Fruit fly (Drosophila melanogaster) whole organism: ENCODE measurements around the gene Taf7.
A peak's percentile ranks its signal among the peaks of the same experiment; 100 is the strongest.

Source experiments
- CG8478 ChIP-seq: fragments of >200 bp; optimal IDR thresholded peaks from 2 replicates; lab custom pipeline; 2018; ENCODE audit warnings: inconsistent platforms
- Dll ChIP-seq: fragments of >200 bp; optimal IDR thresholded peaks from 2 replicates; lab custom pipeline; 2017
- EcR ChIP-seq, 2 experiments: fragments of >200 bp; optimal IDR thresholded peaks; 2 replicates each; lab custom pipeline; 2017; ENCODE audit warnings: missing biosample characterization in 2 of 2, missing genetic modification characterization in 2 of 2, missing genetic modification reagents in 2 of 2
- pan ChIP-seq: fragments of >200 bp; optimal IDR thresholded peaks from 2 replicates; lab custom pipeline; 2017
- psq ChIP-seq: fragments of >200 bp; optimal IDR thresholded peaks from 2 replicates; lab custom pipeline; 2017
- usp ChIP-seq: fragments of >200 bp; optimal IDR thresholded peaks from 2 replicates; lab custom pipeline; 2017; ENCODE audit warnings: missing biosample characterization, missing genetic modification characterization, mixed read lengths

Taf7 gene

DNA sequence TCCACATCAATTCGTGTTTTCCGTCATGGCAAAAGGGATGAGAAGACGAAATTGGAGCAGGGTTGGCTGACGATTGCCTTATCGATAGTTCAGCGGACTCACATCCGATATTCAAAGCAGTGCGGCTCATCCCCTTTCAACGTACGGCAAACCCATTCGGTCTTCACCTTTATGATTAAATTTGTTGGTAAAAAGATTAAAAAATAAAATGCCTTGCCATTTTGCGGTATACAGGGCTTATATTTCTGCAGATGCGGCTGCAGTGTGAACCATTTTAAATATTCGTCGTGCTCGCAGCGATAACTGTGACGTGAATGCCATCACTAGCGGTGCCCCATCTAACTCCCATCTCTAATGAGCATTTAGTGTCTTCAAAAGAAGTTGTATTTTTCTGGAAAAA is at the start of gene Taf7, which contains the start of gene EMC1:
Gene Taf7 (plus strand): TSS at position 23 of the 400 bp plus-strand sequence.
Gene EMC1 (minus strand): TSS at position 53 of the 400 bp plus-strand sequence.
- no peak for TF ChIP-seq Dll
- no peak for TF ChIP-seq pan (lab: Kevin White, UChicago)
- no peak for TF ChIP-seq CG8478 (lab: Kevin White, UChicago)
- no peak for TF ChIP-seq usp (GFP tag; lab: Kevin White, UChicago)
- no peak for TF ChIP-seq EcR (GFP tag; optimal IDR thresholded peaks at IDR 0.05; lab: Kevin White, UChicago)
- no peak for TF ChIP-seq psq (lab: Kevin White, UChicago)

DNA sequence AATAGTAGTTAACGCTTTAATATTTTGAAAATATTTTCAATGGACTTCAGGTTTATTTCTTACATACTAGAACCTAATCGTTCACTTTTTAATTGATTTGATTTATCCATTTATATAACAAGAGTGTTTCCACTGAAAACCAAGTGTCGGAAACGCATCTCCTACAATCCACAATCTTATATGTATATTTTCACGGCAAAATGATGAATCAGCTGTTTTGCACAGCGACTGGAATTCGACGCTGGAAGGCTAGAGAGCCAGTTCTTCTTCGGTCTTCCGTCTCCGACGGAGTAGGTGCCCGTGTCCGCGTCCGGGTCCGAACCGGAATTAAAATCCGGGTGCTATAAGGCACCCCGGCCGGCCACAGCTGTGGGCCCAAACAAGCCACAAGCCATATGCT is 22.7 kb upstream of the Taf7 start:
- no peak for TF ChIP-seq Dll
- no peak for TF ChIP-seq EcR (GFP tag; optimal IDR thresholded peaks at IDR 0.05; lab: Kevin White, UChicago)
- TF ChIP-seq CG8478 (lab: Kevin White, UChicago) = no peak

DNA sequence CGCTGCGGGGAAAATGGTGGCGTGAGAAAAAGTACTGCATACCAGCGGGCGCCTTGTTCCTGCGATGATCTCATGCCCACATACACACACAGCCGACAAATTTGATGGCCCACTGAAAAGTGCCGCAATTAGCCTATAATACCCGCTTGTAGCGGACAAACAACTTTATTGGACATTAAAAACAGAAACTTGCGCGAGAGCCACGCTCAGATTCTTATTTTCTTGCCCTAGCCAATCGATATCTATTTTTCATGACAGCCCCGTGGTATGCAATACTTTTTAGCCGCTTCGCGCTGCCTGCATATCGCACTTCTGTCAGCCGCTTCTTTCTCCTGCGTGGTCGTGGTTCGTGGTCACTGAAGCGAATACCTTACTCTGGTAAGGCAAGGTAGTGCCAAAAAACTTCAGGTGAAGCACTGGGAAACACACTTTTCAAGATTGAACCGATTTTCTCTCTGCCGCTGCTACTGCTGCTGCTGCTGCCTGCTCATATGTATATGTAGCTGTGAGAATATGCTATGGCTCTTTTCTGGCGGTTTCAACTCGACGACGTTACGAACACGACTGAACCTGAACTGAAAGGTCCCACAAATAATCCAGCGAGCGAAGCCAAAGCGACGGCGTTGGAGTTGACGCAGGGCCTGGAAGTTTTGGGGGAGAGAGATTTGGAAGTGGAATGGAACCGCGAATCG is 20.8 kb upstream of the Taf7 start, which contains the start of gene CG17816:
Gene CG17816 (minus strand): TSS at position 567 of the 692 bp plus-strand sequence.
- no peak for TF ChIP-seq EcR (GFP tag; optimal IDR thresholded peaks at IDR 0.05; lab: Kevin White, UChicago)
- peak; percentile 26 for TF ChIP-seq Dll
- TF ChIP-seq psq (lab: Kevin White, UChicago) = no peak
- TF ChIP-seq pan (lab: Kevin White, UChicago) = no peak
- no peak for TF ChIP-seq usp (GFP tag; lab: Kevin White, UChicago)
- no peak for TF ChIP-seq CG8478 (lab: Kevin White, UChicago)

DNA sequence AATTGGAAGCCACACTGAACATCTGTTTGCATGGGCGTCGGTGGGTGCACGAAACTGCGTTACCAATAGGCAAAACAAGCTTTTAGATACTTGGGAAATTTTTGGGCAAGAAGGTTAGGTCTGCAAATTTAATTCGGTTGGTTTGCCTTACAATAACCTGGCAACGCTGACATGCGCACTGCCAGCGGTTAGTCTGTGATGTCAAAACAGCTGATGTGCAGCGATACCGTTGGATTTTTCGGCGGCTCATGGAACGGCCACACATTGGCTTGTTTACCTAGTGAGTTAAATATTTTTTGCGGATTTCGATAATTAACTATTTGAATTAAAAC is 20.3 kb upstream of the Taf7 start, which contains the start of gene ArgRS-m:
Gene ArgRS-m (plus strand): TSS at position 187 of the 332 bp plus-strand sequence.
- no peak for TF ChIP-seq pan (lab: Kevin White, UChicago)
- no peak for TF ChIP-seq CG8478 (lab: Kevin White, UChicago)
- no peak for TF ChIP-seq Dll

DNA sequence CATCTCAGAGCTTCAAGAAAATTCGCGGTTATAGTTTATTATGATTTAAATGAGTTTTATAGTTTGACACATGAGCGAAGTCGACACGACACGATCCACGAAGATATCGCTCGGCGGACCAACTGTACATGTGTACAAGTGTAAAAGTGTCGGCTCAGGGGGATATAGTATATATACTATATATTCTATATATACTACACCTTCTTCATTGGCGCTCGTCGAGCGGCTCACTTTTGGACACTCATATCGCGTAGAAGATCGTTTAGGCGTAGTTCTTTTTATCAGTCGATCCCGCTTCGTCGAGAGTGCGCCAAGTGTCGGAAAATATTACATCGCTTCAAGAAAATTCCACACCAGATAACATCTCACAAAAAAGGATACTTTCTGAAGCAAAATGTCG is 16.1 kb upstream of the Taf7 start, which contains the start of gene wtrw:
Gene wtrw (plus strand): TSS at position 301 of the 400 bp plus-strand sequence.
- TF ChIP-seq psq (lab: Kevin White, UChicago) (no peak), Dll (no peak), EcR (GFP tag; optimal IDR thresholded peaks at IDR 0.05; lab: Kevin White, UChicago) (no peak), pan (lab: Kevin White, UChicago) (no peak), usp (GFP tag; lab: Kevin White, UChicago) (no peak), CG8478 (lab: Kevin White, UChicago) (no peak)

DNA sequence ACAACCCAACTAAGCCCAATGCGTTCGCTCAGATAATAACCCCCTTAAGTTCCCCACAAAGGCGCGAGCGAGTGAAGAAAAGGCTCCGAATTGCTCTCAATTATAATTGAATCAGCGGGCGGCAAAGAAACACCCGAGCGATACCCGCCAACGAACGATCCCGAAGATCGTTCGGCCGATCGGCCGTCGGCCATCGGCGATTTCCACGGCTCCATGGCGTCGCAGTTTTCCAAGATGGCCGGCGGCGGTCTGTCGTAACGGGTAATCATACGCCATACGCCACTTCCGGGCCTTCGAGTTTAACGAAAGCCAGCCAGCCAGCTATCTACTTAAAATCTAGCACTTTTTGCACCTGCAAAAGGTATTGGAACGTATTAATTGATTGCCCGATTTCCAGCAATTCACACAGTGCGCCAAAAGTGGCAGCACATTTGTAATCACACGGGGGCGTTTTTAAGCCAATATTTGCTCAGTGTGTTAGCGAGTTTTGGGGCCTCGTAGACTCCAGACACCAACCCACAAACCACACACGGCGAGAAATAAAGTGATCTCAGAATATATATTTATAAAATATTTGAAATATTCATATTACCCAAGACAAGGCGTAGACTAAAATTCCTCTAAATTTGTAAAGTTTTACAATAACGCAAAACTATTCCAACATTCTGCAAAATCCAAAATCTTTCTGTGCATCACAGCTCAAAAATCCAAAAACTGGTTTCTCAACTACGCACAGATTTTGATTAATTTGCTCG is 14.7 kb upstream of the Taf7 start:
- TF ChIP-seq Dll = no peak
- no peak for TF ChIP-seq usp (GFP tag; lab: Kevin White, UChicago)
- no peak for TF ChIP-seq psq (lab: Kevin White, UChicago)
- TF ChIP-seq CG8478 (lab: Kevin White, UChicago) = no peak
- no peak for TF ChIP-seq pan (lab: Kevin White, UChicago)
- TF ChIP-seq EcR (GFP tag; optimal IDR thresholded peaks at IDR 0.05; lab: Kevin White, UChicago) = no peak

DNA sequence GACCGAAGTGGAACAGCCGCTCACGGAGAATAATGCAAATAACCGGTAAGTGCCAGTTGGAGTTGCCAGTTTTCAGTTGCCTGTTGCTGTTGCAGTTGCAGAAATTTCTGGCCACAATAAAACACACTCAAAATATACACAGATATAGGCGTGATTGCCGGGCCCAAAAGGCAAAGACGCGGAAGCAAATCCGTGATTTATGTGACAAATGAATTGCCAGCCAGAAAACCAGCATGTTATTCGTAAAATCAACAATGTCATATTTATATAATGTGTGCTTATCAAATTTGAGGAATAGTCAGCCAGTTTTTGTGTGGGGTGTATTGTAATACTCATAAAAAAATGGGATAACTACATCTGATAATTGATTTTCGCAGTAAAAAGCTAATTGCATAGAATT is 12.5 kb upstream of the Taf7 start:
- TF ChIP-seq pan (lab: Kevin White, UChicago) (no peak), EcR (GFP tag; optimal IDR thresholded peaks at IDR 0.05; lab: Kevin White, UChicago) (no peak), usp (GFP tag; lab: Kevin White, UChicago) (no peak), Dll (no peak), CG8478 (lab: Kevin White, UChicago) (no peak), psq (lab: Kevin White, UChicago) (no peak)

DNA sequence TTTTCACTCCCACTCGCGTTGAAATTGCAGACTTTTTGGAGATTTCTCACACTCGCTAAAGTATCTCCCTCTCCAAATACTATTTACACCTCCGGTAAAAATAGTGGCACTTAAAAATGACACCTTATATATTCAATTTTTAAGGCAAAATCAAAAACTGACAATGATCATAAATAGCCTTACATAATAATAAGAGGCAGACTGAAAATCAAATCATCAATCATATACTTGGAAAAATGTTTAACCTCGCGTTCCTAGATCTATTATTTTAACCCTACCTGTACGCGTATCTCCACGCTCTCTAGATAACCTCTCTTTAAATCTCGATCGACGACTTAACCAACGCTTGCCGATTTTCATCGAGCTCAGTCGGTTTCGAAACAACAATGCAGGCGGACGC is 11.7 kb upstream of the Taf7 start:
- TF ChIP-seq CG8478 (lab: Kevin White, UChicago) (no peak), usp (GFP tag; lab: Kevin White, UChicago) (no peak), pan (lab: Kevin White, UChicago) (no peak), psq (lab: Kevin White, UChicago) (no peak), Dll (no peak), EcR (GFP tag; optimal IDR thresholded peaks at IDR 0.05; lab: Kevin White, UChicago) (no peak)

DNA sequence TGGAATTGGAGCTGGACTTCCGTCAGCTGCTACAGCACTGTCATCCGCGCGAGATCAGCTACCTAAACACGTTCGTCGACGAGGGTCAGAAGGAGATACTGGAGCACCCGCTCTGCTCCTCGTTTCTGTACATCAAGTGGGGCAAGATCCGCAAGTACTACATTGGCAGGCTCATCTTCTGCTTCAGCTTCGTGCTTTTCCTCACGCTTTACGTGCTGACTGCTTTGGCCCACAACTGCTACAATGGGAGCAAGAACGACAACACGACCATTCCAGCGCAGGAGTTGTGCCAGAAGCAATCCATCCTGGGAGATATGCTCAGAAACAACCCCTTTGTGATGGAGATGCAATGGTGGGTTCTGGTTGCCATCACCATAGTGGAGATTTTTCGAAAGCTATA is 7.9 kb upstream of the Taf7 start:
- no peak for TF ChIP-seq usp (GFP tag; lab: Kevin White, UChicago)
- TF ChIP-seq psq (lab: Kevin White, UChicago) = no peak
- TF ChIP-seq CG8478 (lab: Kevin White, UChicago) = no peak

DNA sequence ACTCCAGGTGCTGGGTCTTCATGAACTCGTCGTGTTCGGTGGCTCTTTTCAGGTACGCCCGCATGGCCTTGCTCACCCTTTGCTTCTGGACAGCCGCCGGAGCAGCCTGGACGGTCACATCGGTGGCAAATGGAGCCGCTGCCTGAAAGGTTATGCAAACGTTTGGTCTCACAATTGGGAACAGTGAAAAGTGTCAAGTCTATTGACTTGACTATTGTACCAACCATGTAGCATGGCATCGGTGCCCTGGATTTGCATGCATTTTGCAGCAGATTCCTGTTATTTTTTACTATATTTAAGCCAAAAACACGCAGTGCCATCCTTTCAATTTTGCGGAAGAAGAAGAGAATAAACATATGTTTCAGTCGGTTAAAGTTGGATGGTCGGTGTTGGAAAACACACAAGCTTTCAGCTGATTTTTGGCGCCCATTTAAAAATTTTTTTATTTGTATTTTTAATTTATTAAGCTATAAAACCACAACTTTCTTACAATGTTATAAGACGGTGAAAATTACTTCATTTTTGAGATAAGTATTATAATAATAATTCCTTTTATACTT is 4.7 kb upstream of the Taf7 start, which contains the start of gene mRpS9:
Gene mRpS9 (minus strand): TSS at position 355 of the 560 bp plus-strand sequence.
- no peak for TF ChIP-seq EcR (GFP tag; optimal IDR thresholded peaks at IDR 0.05; lab: Kevin White, UChicago)
- no peak for TF ChIP-seq Dll
- TF ChIP-seq usp (GFP tag; lab: Kevin White, UChicago) = no peak
- no peak for TF ChIP-seq pan (lab: Kevin White, UChicago)
- TF ChIP-seq psq (lab: Kevin White, UChicago) = no peak
- no peak for TF ChIP-seq CG8478 (lab: Kevin White, UChicago)

DNA sequence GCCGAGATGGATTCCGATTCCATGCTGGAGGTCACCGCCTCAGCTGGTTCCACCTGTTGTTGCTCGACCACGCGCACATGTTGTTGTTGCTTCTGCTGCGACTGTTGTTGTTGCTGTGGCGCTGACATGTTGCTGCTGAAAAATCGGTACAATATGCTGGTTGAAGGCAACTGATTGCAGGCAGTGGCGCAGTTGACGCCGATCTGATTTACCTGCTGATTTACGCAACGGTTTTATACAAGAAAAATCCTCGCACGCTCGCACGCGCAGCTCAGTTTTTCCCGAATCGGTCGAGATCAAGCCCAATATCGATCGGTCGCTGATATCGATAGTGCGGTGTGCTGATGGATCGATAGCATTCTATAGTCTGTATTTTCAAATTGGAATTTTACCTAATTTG is 4.3 kb downstream of the Taf7 start, which contains the start of gene Prat:
Gene Prat (minus strand): TSS at position 298 of the 400 bp plus-strand sequence.
- TF ChIP-seq CG8478 (lab: Kevin White, UChicago) (no peak), usp (GFP tag; lab: Kevin White, UChicago) (no peak), pan (lab: Kevin White, UChicago) (no peak), EcR (GFP tag; optimal IDR thresholded peaks at IDR 0.05; lab: Kevin White, UChicago) (no peak)
